Worm (Caenorhabditis elegans) whole organism, L3 larva: Measurements from ENCODE around the gene gst-9.
A peak's percentile ranks its signal among the peaks of the same experiment; 100 is the strongest.

ENCODE experiments used
- elt-2 ChIP-seq: sonication (generic microtip); optimal IDR thresholded peaks from 2 replicates; lab custom pipeline; 2016; ENCODE audit warnings: missing genetic modification reagents, mild to moderate bottlenecking, missing genetic modification characterization, missing compliant biosample characterization
- nhr-12 ChIP-seq: fragments of 150-350 bp; optimal IDR thresholded peaks from 2 replicates; lab custom pipeline; 2014; ENCODE audit warnings: missing biosample characterization, missing genetic modification characterization
- pha-4 ChIP-seq: fragments of 150-350 bp; optimal IDR thresholded peaks from 2 replicates; lab custom pipeline; 2014; ENCODE audit warnings: missing biosample characterization, missing genetic modification reagents, missing genetic modification characterization
- pqm-1 ChIP-seq: fragments of 150-350 bp; optimal IDR thresholded peaks from 2 replicates; lab custom pipeline; 2017; ENCODE audit warnings: missing biosample characterization, missing genetic modification characterization, inconsistent platforms

Gene gst-9

ce11 chrII:4942829-4943228 lies 51.4 kb downstream of the gst-9 start:
- peak; percentile 96 for TF ChIP-seq elt-2 (tag; lab: Kevin White, UChicago)
- TF ChIP-seq pqm-1 (tag; lab: Kevin White, UChicago), result peak; percentile 80
- no peak for TF ChIP-seq nhr-12 (tag; lab: Kevin White, UChicago)
- TF ChIP-seq pha-4 (tag; lab: Kevin White, UChicago), result peak; percentile 24
- TF ChIP-seq, all 47 proteins: peak for 3
